Fruit fly (Drosophila melanogaster) whole organism: Measurements from ENCODE around the gene Ciz1.

Source experiments
- CG8478 ChIP-seq: fragments of >200 bp; optimal IDR thresholded peaks from 2 replicates; lab custom pipeline; 2018; ENCODE audit warnings: inconsistent platforms
- Dll ChIP-seq: fragments of >200 bp; optimal IDR thresholded peaks from 2 replicates; lab custom pipeline; 2017
- EcR ChIP-seq, 2 experiments: fragments of >200 bp; optimal IDR thresholded peaks; 2 replicates each; lab custom pipeline; 2017; ENCODE audit warnings: missing biosample characterization in 2 of 2, missing genetic modification characterization in 2 of 2, missing genetic modification reagents in 2 of 2
- pan ChIP-seq: fragments of >200 bp; optimal IDR thresholded peaks from 2 replicates; lab custom pipeline; 2017
- psq ChIP-seq: fragments of >200 bp; optimal IDR thresholded peaks from 2 replicates; lab custom pipeline; 2017
- usp ChIP-seq: fragments of >200 bp; optimal IDR thresholded peaks from 2 replicates; lab custom pipeline; 2017; ENCODE audit warnings: missing biosample characterization, missing genetic modification characterization, mixed read lengths

Gene Ciz1

DNA sequence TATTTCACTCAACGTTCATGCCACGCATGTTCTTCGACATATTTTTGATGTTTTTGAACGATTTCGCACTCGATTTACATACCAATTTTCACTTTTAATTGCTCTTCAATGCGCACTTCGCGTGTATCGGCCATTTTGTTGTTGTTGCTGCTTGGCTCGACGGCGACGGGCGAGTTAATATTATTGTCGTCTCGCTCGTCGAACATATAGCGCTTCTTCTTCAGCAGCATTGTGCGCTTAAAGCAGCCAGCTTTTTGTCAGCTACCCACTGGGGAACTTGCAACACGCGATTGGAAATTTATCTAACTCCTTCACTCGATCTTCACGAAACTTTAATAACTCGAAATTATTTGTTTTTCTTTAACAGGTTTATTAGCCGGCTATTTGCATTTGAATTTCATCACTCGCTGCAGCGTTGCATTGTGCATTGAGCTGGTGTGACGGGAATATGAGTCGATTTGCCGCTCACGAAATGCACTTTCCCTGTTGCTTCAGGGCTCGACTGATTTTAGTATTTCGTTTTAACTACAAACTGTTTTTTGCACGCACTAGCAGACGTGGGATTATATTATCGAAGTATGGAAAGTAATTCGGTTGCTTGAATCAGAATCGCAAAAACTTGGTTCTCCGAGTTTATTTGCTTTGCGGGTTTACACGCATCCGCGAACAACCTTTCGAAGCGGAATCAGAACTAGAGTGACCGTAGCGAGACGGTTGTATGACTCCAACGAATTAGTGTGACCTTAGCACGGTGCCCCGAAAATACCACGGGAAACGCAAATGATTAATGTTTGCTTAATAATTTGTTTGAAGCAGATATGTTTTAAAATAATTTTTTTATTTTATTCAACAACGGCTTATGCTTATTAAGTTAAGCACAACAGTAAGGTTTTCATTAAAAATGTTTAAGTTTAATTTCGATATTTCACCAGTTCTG lies 9.6 kb upstream of the Ciz1 start, which contains the start of gene RasGAP1:
TSS of gene RasGAP1 (minus strand) at position 703 of the 937 bp plus-strand sequence.
- TF ChIP-seq Dll (lab: Kevin White, UChicago) (no peak), CG8478 (lab: Kevin White, UChicago) (peak; percentile 37), pan (lab: Kevin White, UChicago) (no peak)

- no peak for TF ChIP-seq CG8478 (lab: Kevin White, UChicago)
- no peak for TF ChIP-seq usp (GFP tag; lab: Kevin White, UChicago)
- TF ChIP-seq pan (lab: Kevin White, UChicago), result no peak
- TF ChIP-seq EcR (GFP tag; optimal IDR thresholded peaks at IDR 0.05; lab: Kevin White, UChicago), result no peak
- no peak for TF ChIP-seq psq (lab: Kevin White, UChicago)
- no peak for TF ChIP-seq Dll (lab: Kevin White, UChicago)
These were observed 8.5 kb upstream of the Ciz1 start for dm6 chr3L:9855784-9856426.

DNA sequence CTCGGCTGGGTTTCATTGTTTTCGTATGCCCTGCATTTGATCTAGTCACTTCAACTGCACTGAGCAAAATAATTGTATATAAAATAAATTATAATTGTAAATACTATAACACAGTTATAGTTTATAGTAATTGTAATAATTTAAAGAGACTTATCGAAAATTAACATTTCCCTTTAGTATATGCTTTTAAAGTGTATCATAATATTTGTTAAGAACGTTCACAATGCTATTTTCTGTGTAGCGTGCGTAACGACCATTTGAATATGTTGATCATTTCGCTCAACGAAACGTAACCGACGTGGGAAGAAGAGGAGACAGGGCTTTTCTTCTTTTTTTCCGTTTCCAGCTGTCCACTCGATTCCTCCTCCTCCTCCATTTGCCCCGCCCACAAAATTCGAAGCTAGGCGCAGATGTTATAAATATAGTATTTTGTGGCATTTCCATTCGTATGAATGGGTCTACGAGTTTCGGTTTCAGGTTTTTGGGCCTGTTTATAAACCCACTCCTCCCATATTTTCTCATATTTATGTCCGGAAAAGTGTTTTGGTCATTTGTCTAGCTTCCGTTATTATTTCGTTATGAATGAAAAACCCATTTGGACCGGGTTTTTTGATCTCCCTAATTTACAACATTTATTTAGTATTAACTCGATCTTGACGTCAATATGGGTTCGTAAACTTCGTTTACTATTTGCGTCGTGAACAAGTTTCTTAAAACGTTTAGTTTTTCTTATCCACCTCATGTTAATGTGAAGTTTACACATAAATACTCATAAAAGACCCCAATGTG lies 7.8 kb upstream of the Ciz1 start:
- TF ChIP-seq EcR (GFP tag; optimal IDR thresholded peaks at IDR 0.05; lab: Kevin White, UChicago), result no peak
- TF ChIP-seq psq (lab: Kevin White, UChicago), result no peak
- no peak for TF ChIP-seq pan (lab: Kevin White, UChicago)
- TF ChIP-seq CG8478 (lab: Kevin White, UChicago), result no peak
- TF ChIP-seq Dll (lab: Kevin White, UChicago), result no peak
- TF ChIP-seq usp (GFP tag; lab: Kevin White, UChicago), result no peak

dm6 chr3L:9859624-9860023 lies 4.8 kb upstream of the Ciz1 start, which contains the start of gene CG10809:
Gene CG10809 (minus strand): TSS chr3L:9859889.
- TF ChIP-seq Dll (lab: Kevin White, UChicago), result no peak
- TF ChIP-seq CG8478 (lab: Kevin White, UChicago), result no peak
- TF ChIP-seq EcR (GFP tag; optimal IDR thresholded peaks at IDR 0.05; lab: Kevin White, UChicago), result no peak
- no peak for TF ChIP-seq usp (GFP tag; lab: Kevin White, UChicago)
- TF ChIP-seq psq (lab: Kevin White, UChicago), result no peak
- no peak for TF ChIP-seq pan (lab: Kevin White, UChicago)

DNA sequence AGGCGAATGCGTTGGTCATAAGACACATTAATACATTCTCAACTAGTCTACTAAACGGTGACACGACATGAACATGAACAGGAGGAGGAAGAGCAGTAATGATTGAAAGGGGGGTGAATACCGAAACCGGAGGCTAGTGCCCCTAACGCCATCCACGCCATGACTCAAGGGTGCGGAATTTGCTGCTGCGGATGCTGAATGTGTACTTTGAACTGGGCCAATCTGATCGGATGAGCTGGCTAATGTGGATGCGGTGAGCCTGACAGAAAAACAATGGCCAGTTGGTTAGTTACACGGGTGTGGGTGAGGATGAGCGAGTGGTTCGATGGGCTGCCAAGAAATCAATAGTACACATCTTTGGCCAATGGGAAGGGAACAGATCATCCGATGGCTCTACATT lies 783 bp upstream of the Ciz1 start:
- TF ChIP-seq CG8478 (lab: Kevin White, UChicago) (no peak), EcR (GFP tag; optimal IDR thresholded peaks at IDR 0.05; lab: Kevin White, UChicago) (no peak), pan (lab: Kevin White, UChicago) (no peak), usp (GFP tag; lab: Kevin White, UChicago) (no peak), Dll (lab: Kevin White, UChicago) (no peak), psq (lab: Kevin White, UChicago) (no peak)

- TF ChIP-seq CG8478 (lab: Kevin White, UChicago), result no peak
- no peak for TF ChIP-seq Dll (lab: Kevin White, UChicago)
- TF ChIP-seq usp (GFP tag; lab: Kevin White, UChicago), result no peak
- TF ChIP-seq pan (lab: Kevin White, UChicago), result no peak
- TF ChIP-seq EcR (GFP tag; optimal IDR thresholded peaks at IDR 0.05; lab: Kevin White, UChicago), result no peak
- no peak for TF ChIP-seq psq (lab: Kevin White, UChicago)
These were observed 609 bp downstream of the Ciz1 start for dm6 chr3L:9865053-9865442.

DNA sequence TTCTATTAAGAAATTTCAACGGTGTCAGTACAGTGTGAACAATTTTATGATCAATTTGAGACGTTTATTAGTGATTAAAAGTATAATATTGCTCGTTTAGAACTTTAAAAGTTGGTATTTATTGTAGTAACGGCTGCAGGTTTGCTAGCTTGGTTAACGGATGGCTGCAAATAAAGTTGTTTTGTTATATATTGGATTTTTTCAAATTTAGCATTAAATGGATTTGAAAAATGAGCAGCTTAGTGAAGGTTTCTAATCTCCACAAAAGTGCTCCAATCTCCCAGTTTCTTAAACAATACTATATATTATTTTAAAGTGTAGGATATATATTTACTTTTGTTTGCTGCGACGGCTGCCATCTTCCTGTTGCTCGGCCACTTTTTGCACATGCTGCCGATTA lies 7.6 kb downstream of the Ciz1 start:
- TF ChIP-seq CG8478 (lab: Kevin White, UChicago) (no peak), EcR (GFP tag; optimal IDR thresholded peaks at IDR 0.05; lab: Kevin White, UChicago) (no peak), Dll (lab: Kevin White, UChicago) (no peak), pan (lab: Kevin White, UChicago) (no peak), psq (lab: Kevin White, UChicago) (no peak), usp (GFP tag; lab: Kevin White, UChicago) (no peak)

DNA sequence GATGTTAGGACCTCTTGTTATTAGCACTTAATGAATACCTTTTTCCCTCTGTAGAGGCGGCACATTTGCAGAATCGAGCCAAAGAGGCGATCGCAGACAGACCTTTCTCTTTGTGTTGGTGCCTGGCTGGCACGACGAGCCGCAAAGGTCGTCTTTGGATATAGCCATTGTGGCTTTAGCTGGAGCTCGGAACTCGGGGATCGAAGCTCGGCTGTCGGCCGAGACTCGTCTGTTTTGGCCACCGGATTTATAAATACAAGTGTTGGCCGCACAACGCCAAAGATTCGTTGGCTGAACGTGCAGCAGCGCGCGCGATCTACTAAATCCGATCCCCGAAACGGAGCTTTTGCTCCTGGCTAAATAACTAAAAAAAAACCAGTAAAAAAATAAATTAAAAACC lies 14.2 kb downstream of the Ciz1 start, which contains the start of gene CG34382:
TSS of gene CG34382 (plus strand) at position 301 of the 400 bp plus-strand sequence.
- no peak for TF ChIP-seq EcR (GFP tag; optimal IDR thresholded peaks at IDR 0.05; lab: Kevin White, UChicago)
- TF ChIP-seq pan (lab: Kevin White, UChicago), result no peak
- no peak for TF ChIP-seq Dll (lab: Kevin White, UChicago)
- TF ChIP-seq psq (lab: Kevin White, UChicago), result no peak

DNA sequence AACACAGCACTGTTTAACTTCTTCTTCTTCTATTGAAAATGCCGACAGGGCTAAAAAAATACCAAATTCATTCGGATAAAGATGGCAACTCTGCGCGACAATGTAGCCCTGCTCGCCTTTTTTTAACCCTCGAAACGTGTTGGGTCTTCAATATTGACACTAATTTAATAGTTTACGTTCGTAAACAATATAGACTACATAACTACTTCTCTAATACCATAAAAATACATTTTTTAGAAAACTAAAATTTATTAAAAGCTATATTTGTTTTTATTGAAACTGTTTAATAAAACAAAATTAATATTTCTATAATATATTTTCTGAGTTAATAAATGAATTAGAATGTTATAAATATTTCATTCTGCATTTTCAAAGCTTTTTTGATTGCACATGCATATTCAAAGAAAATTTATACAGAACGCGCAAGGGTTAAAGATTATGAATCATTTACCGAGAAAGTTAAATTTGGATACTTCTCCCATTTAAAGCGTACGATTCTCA lies 24.2 kb downstream of the Ciz1 start, which contains the start of the genes Taf2 and CalpB:
TSS of gene Taf2 (minus strand) at position 54 of the 501 bp plus-strand sequence.
TSS of gene CalpB (plus strand) at position 133 of the 501 bp plus-strand sequence.
- TF ChIP-seq CG8478 (lab: Kevin White, UChicago) (no peak), psq (lab: Kevin White, UChicago) (no peak), Dll (lab: Kevin White, UChicago) (no peak), pan (lab: Kevin White, UChicago) (no peak), usp (GFP tag; lab: Kevin White, UChicago) (no peak), EcR (GFP tag; optimal IDR thresholded peaks at IDR 0.05; lab: Kevin White, UChicago) (no peak)

DNA sequence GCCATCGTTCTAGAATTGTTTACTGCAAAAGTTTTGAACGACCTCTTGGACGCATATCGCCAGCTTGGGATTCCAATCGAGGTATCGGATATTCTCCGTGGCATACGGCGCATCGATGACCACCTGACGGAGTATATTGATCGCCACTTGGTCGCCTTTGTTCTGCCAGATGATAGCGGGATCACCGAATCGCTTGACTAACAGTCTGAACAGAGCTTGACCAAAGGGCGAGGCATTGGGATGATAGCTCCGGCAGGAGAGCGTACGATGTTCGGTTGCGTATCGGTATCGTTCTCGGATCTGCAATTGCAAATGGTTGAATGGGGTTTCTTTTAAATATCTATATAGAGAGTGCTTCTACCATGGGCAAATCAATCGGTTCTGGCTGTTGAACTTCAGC lies 29.5 kb downstream of the Ciz1 start:
- TF ChIP-seq CG8478 (lab: Kevin White, UChicago), result no peak
- TF ChIP-seq pan (lab: Kevin White, UChicago), result no peak
- TF ChIP-seq usp (GFP tag; lab: Kevin White, UChicago), result no peak
- no peak for TF ChIP-seq psq (lab: Kevin White, UChicago)
- TF ChIP-seq Dll (lab: Kevin White, UChicago), result no peak
- TF ChIP-seq EcR (GFP tag; optimal IDR thresholded peaks at IDR 0.05; lab: Kevin White, UChicago), result no peak
